Worm (Caenorhabditis elegans) whole organism, L4 larva: ENCODE data around the gene sre-11.
A peak's percentile ranks its signal among the peaks of the same experiment; 100 is the strongest.

ENCODE experiments used
- F10B5.3 ChIP-seq: sonication (generic microtip); optimal IDR thresholded peaks from 2 replicates; lab custom pipeline; 2016; ENCODE audit warnings: mild to moderate bottlenecking, missing genetic modification characterization, missing compliant biosample characterization
- T26A8.4 ChIP-seq: fragments of 200-800 bp; sonication (Bioruptor generic); IDR thresholded peaks from 2 replicates; pipeline ENCODE4 v1.3.6; 2022; ENCODE audit warnings: missing genetic modification characterization, missing compliant biosample characterization
- Y5F2A.4 ChIP-seq: fragments of 200-800 bp; sonication (Bioruptor generic); optimal IDR thresholded peaks from 2 replicates; lab custom pipeline; 2018; ENCODE audit warnings: mild to moderate bottlenecking, missing genetic modification characterization, missing compliant biosample characterization
- ZK546.5 ChIP-seq, 2 experiments: sonication (generic microtip); optimal IDR thresholded peaks; 2 replicates each; lab custom pipeline; 2017; ENCODE audit warnings: missing biosample characterization in 2 of 2, missing genetic modification characterization in 2 of 2
- aha-1 ChIP-seq: fragments of 150-350 bp; peaks from one replicate; lab custom pipeline; 2014; ENCODE audit warnings: missing biosample characterization, missing genetic modification characterization
- ama-1 ChIP-seq: fragments of 150-350 bp; optimal IDR thresholded peaks from 2 replicates; lab custom pipeline; 2014; ENCODE audit warnings: inconsistent platforms, mixed read lengths
- ceh-20 ChIP-seq: fragments of 200-800 bp; sonication (Bioruptor generic); IDR thresholded peaks from 2 replicates; pipeline ENCODE4 v1.3.6; 2022; ENCODE audit warnings: missing genetic modification reagents, missing genetic modification characterization, missing compliant biosample characterization
- ceh-44 ChIP-seq: fragments of 200-800 bp; sonication (Bioruptor generic); IDR thresholded peaks from 2 replicates; pipeline ENCODE4 v1.3.6; 2022; ENCODE audit warnings: missing genetic modification reagents, missing genetic modification characterization, missing compliant biosample characterization
- ceh-62 ChIP-seq: sonication (generic microtip); optimal IDR thresholded peaks from 2 replicates; lab custom pipeline; 2017; ENCODE audit warnings: missing biosample characterization, missing genetic modification characterization
- ceh-82 ChIP-seq: sonication (generic microtip); optimal IDR thresholded peaks from 2 replicates; lab custom pipeline; 2017; ENCODE audit warnings: missing biosample characterization, missing genetic modification characterization
- ces-1 ChIP-seq: fragments of 150-350 bp; sonication (generic microtip); optimal IDR thresholded peaks from 4 replicates; lab custom pipeline; 2014; ENCODE audit warnings: missing biosample characterization, missing genetic modification reagents, missing genetic modification characterization
- dmd-9 ChIP-seq: fragments of 200-800 bp; sonication (Bioruptor generic); IDR thresholded peaks from 2 replicates; pipeline ENCODE4 v1.3.6; 2022; ENCODE audit warnings: missing genetic modification reagents, missing genetic modification characterization, missing compliant biosample characterization
- dpl-1 ChIP-seq: fragments of 150-350 bp; optimal IDR thresholded peaks from 2 replicates; lab custom pipeline; 2014; ENCODE audit warnings: missing biosample characterization, missing genetic modification reagents, missing genetic modification characterization
- duxl-1 ChIP-seq: sonication (generic microtip); optimal IDR thresholded peaks from 2 replicates; lab custom pipeline; 2016; ENCODE audit warnings: mild to moderate bottlenecking, missing genetic modification characterization, moderate library complexity, missing compliant biosample characterization; ENCODE audit not compliant: poor library complexity
- egl-27 ChIP-seq: sonication (generic microtip); optimal IDR thresholded peaks from 3 replicates; lab custom pipeline; 2017; ENCODE audit warnings: missing biosample characterization, missing genetic modification reagents, missing genetic modification characterization
- egl-43 ChIP-seq: fragments of 200-800 bp; sonication (Bioruptor generic); IDR thresholded peaks from 2 replicates; pipeline ENCODE4 v1.3.6; 2022; ENCODE audit warnings: missing genetic modification reagents, missing genetic modification characterization, missing compliant biosample characterization
- gei-8 ChIP-seq: fragments of 200-800 bp; sonication (Bioruptor generic); optimal IDR thresholded peaks from 2 replicates; lab custom pipeline; 2018; ENCODE audit warnings: mild to moderate bottlenecking, missing genetic modification characterization, missing compliant biosample characterization
- hlh-30 ChIP-seq: sonication (generic microtip); optimal IDR thresholded peaks from 2 replicates; lab custom pipeline; 2017; ENCODE audit warnings: antibody characterized with exemption, mild to moderate bottlenecking, missing genetic modification characterization, missing compliant biosample characterization; ENCODE audit not compliant: insufficient read depth
- lsy-2 ChIP-seq, 2 experiments: fragments of 150-350 bp in 1 of 2; sonication (generic microtip) in 1 of 2; optimal IDR thresholded peaks; 2 replicates each; lab custom pipeline; 2014 to 2017; ENCODE audit warnings: missing biosample characterization in 2 of 2, missing genetic modification characterization in 2 of 2
- mdl-1 ChIP-seq, 2 experiments: fragments of 150-350 bp in 1 of 2; sonication (generic microtip) in 1 of 2; optimal IDR thresholded peaks; 2 replicates each; lab custom pipeline; 2014 to 2017; ENCODE audit warnings: missing biosample characterization in 2 of 2, missing genetic modification characterization in 2 of 2
- mxl-2 ChIP-seq: fragments of 200-800 bp; sonication (Bioruptor generic); conservative IDR thresholded peaks from 2 replicates; pipeline ENCODE4 v1.3.6; 2022; ENCODE audit warnings: missing genetic modification reagents, missing genetic modification characterization, missing compliant biosample characterization
- nhr-11 ChIP-seq: fragments of 150-350 bp; optimal IDR thresholded peaks from 2 replicates; lab custom pipeline; 2014; ENCODE audit warnings: missing biosample characterization, missing genetic modification characterization
- nhr-237 ChIP-seq: sonication (generic microtip); optimal IDR thresholded peaks from 2 replicates; lab custom pipeline; 2017; ENCODE audit warnings: missing biosample characterization, missing genetic modification characterization
- nhr-28 ChIP-seq: fragments of 150-350 bp; optimal IDR thresholded peaks from 2 replicates; lab custom pipeline; 2014; ENCODE audit warnings: missing biosample characterization, missing genetic modification characterization
- nhr-42 ChIP-seq: fragments of 200-800 bp; sonication (Bioruptor generic); IDR thresholded peaks from 2 replicates; pipeline ENCODE4 v1.3.6; 2022; ENCODE audit warnings: missing genetic modification characterization, missing compliant biosample characterization
- nhr-76 ChIP-seq: fragments of 150-350 bp; optimal IDR thresholded peaks from 2 replicates; lab custom pipeline; 2014; ENCODE audit warnings: missing biosample characterization, missing genetic modification characterization
- nhr-77 ChIP-seq: fragments of 150-350 bp; optimal IDR thresholded peaks from 2 replicates; lab custom pipeline; 2014; ENCODE audit warnings: missing biosample characterization, missing genetic modification characterization
- php-3 ChIP-seq: fragments of 200-800 bp; sonication (Bioruptor generic); IDR thresholded peaks from 2 replicates; pipeline ENCODE4 v1.3.6; 2022; ENCODE audit warnings: missing genetic modification reagents, missing genetic modification characterization, missing compliant biosample characterization
- snpc-4 ChIP-seq: fragments of 150-350 bp; optimal IDR thresholded peaks from 2 replicates; lab custom pipeline; 2014; ENCODE audit warnings: missing biosample characterization, missing genetic modification characterization
- spr-3 ChIP-seq: fragments of 200-800 bp; sonication (Bioruptor generic); optimal IDR thresholded peaks from 2 replicates; lab custom pipeline; 2018; ENCODE audit warnings: mild to moderate bottlenecking, missing genetic modification characterization, missing compliant biosample characterization
- unc-130 ChIP-seq: sonication (generic microtip); optimal IDR thresholded peaks from 2 replicates; lab custom pipeline; 2016; ENCODE audit warnings: missing genetic modification reagents, missing genetic modification characterization, missing compliant biosample characterization
- unc-62 ChIP-seq, 3 experiments: fragments of 150-350 bp in 1 of 3; sonication (generic microtip); optimal IDR thresholded peaks in 2 of 3; peaks in 1 of 3; 1 replicate in 1 of 3; 2 replicates in 2 of 3; lab custom pipeline; 2014 to 2017; ENCODE audit warnings: missing biosample characterization in 3 of 3, missing genetic modification characterization in 3 of 3, missing genetic modification reagents in 3 of 3, missing genotype in 1 of 3
- zfp-3 ChIP-seq: fragments of 200-800 bp; sonication (Bioruptor generic); conservative IDR thresholded peaks from 2 replicates; pipeline ENCODE4 v1.3.6; 2022; ENCODE audit warnings: missing genetic modification reagents, missing genetic modification characterization, missing compliant biosample characterization
- zip-11 ChIP-seq: fragments of 200-800 bp; sonication (Bioruptor generic); IDR thresholded peaks from 2 replicates; pipeline ENCODE4 v1.3.6; 2022; ENCODE audit warnings: missing genetic modification characterization, missing compliant biosample characterization
- zip-2 ChIP-seq: fragments of 150-350 bp; optimal IDR thresholded peaks from 2 replicates; lab custom pipeline; 2014; ENCODE audit warnings: missing biosample characterization, missing genetic modification characterization

Gene sre-11

DNA sequence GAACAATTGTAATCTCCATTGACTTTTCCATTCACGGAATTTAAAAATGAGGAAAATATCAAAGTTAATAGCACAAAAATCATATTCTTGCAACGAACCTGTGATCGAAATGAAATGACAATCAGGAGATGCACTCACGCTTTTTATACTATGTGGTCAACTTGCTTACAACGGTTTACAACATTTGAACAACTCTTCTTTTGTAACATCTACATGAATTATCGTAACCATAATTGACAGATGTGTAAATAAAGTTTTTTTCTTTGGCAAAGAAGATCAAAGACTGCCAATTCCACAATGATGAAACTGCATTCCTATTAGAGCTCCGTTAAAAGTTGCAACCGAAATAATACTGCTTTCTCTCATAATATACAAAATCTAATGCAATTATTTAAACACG lies 44.0 kb downstream of the sre-11 start, which contains the start of gene F07C4.10:
Gene F07C4.10 (minus strand): TSS at position 101 of the 400 bp plus-strand sequence.
- no peak for TF ChIP-seq egl-43
- TF ChIP-seq ceh-20, result no peak
- TF ChIP-seq hlh-30 (tag; lab: Kevin White, UChicago), result no peak
- no peak for TF ChIP-seq php-3 (GFP tag; lab: Robert Waterston, UW)
- TF ChIP-seq nhr-76 (tag; lab: Kevin White, UChicago), result no peak
- TF ChIP-seq ceh-62, result no peak
- TF ChIP-seq nhr-42 (GFP tag; lab: Robert Waterston, UW), result no peak
- TF ChIP-seq ZK546.5 (tag; optimal IDR thresholded peaks at IDR 0.05; lab: Kevin White, UChicago), result no peak
- TF ChIP-seq mxl-2, result no peak
- TF ChIP-seq nhr-11 (tag; lab: Kevin White, UChicago), result no peak
- no peak for TF ChIP-seq nhr-237 (tag; lab: Kevin White, UChicago)
- TF ChIP-seq Y5F2A.4 (GFP tag; lab: Kevin White, UChicago), result no peak
- no peak for TF ChIP-seq ceh-82 (tag; lab: Kevin White, UChicago)
- no peak for TF ChIP-seq T26A8.4 (GFP tag; lab: Robert Waterston, UW)
- TF ChIP-seq zip-11 (GFP tag; lab: Robert Waterston, UW), result no peak

- TF ChIP-seq aha-1 (tag; lab: Kevin White, UChicago), result peak; percentile 78
- no peak for TF ChIP-seq snpc-4
- peak in 1 of 2 experiments; percentile 76 for TF ChIP-seq unc-62 (GFP tag; optimal IDR thresholded peaks at IDR 0.05 in 1 of 2; lab: Kevin White, UChicago)
- no peak for TF ChIP-seq unc-62 (tag; optimal IDR thresholded peaks at IDR 0.05; lab: Kevin White, UChicago)
Observed at ce11 chrV:7639356-7639755, 44.4 kb downstream of the sre-11 start.

ce11 chrV:7637801-7638200 lies 46.0 kb downstream of the sre-11 start, which contains the start of gene clec-45:
clec-45 (plus strand) TSS chrV:7638101.
- TF ChIP-seq F10B5.3 (no peak), ces-1 (GFP tag; lab: Kevin White, UChicago) (no peak), nhr-76 (tag; lab: Kevin White, UChicago) (no peak), dmd-9 (GFP tag; lab: Robert Waterston, UW) (no peak), gei-8 (no peak), ceh-44 (no peak), lsy-2 (tag; optimal IDR thresholded peaks at IDR 0.05; lab: Kevin White, UChicago) (no peak), ceh-62 (no peak), mdl-1 (tag; optimal IDR thresholded peaks at IDR 0.05; lab: Kevin White, UChicago) (no peak), dpl-1 (no peak), egl-27 (tag; lab: Kevin White, UChicago) (no peak)

- peak; percentile 45 for TF ChIP-seq aha-1 (tag; lab: Kevin White, UChicago)
- no peak for TF ChIP-seq nhr-77 (tag; lab: Kevin White, UChicago)
Observed at ce11 chrV:7635469-7635868, 48.3 kb downstream of the sre-11 start, which contains the start of gene srd-29. srd-29 (plus strand) TSS chrV:7635769.

DNA sequence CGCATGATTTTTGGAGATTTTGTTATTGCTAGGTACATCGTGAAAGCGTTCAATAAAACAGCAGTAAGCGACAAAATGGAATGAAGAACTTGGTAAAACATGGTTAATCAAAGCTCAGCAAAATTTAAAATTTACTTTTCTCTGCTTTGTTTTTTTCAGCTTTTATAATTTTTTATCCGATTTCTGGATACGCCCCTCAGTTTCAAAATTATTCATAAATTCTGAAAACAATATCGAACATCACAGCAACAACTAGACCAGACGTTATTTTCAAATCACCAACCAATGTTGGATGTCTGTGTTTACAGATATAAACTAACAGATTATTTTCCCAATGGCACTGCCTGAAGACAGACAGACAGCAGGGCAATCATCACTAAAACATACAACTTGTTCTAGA lies 49.1 kb downstream of the sre-11 start, which contains the start of gene srd-31:
Gene srd-31 (minus strand): TSS at position 101 of the 400 bp plus-strand sequence.
- TF ChIP-seq unc-130 (GFP tag; lab: Kevin White, UChicago) (no peak), ama-1 (lab: Kevin White, UChicago) (no peak), duxl-1 (no peak), egl-43 (no peak), nhr-28 (tag; lab: Kevin White, UChicago) (no peak), spr-3 (GFP tag; lab: Kevin White, UChicago) (no peak), zfp-3 (GFP tag; lab: Robert Waterston, UW) (no peak), zip-2 (no peak)
